Fruit fly (Drosophila melanogaster) whole organism, wandering third instar larva: ENCODE data around the gene Sgs3.

ENCODE experiments used
- Abd-B ChIP-seq: fragments of >200 bp; optimal IDR thresholded peaks from 2 replicates; lab custom pipeline; 2017; ENCODE audit warnings: missing biosample characterization, missing genetic modification characterization
- CG32264 ChIP-seq: fragments of 200-800 bp; sonication (Bioruptor generic); optimal IDR thresholded peaks from 2 replicates; lab custom pipeline; 2016; ENCODE audit warnings: missing biosample characterization, missing genetic modification characterization
- CG9705 ChIP-seq: fragments of 200-800 bp; sonication (Bioruptor generic); optimal IDR thresholded peaks from 2 replicates; lab custom pipeline; 2018; ENCODE audit warnings: missing biosample characterization, mild to moderate bottlenecking, missing genetic modification characterization
- CrebA ChIP-seq: fragments of 200-800 bp; sonication (Bioruptor generic); optimal IDR thresholded peaks from 2 replicates; lab custom pipeline; 2016; ENCODE audit warnings: missing biosample characterization, mild to moderate bottlenecking, missing genetic modification characterization, borderline replicate concordance
- Dfd ChIP-seq: fragments of >200 bp; optimal IDR thresholded peaks from 2 replicates; lab custom pipeline; 2017; ENCODE audit warnings: missing biosample characterization, missing genetic modification characterization
- Dif ChIP-seq: fragments of 200-275, 200-300 bp; sonication (Bioruptor generic); optimal IDR thresholded peaks from 2 replicates; lab custom pipeline; 2018; ENCODE audit warnings: missing biosample characterization, missing genetic modification characterization; ENCODE audit not compliant: partially characterized antibody
- GATAd ChIP-seq: sonication (Bioruptor generic); optimal IDR thresholded peaks from 2 replicates; lab custom pipeline; 2016; ENCODE audit warnings: missing biosample characterization, missing genetic modification characterization
- HLH106 ChIP-seq: fragments of 200-800 bp; optimal IDR thresholded peaks from 3 replicates; lab custom pipeline; 2019; ENCODE audit warnings: missing biosample characterization, mild to moderate bottlenecking, missing genetic modification characterization, moderate library complexity
- Hnf4 ChIP-seq: fragments of 200-800 bp; sonication (Bioruptor generic); optimal IDR thresholded peaks from 2 replicates; lab custom pipeline; 2016; ENCODE audit warnings: missing biosample characterization, mild to moderate bottlenecking, missing genetic modification characterization
- Hr78 ChIP-seq: fragments of >200 bp; optimal IDR thresholded peaks from 2 replicates; lab custom pipeline; 2017; ENCODE audit warnings: missing biosample characterization, missing genetic modification characterization
- Hr83 ChIP-seq: fragments of 200-300 bp; sonication (Bioruptor generic); optimal IDR thresholded peaks from 2 replicates; lab custom pipeline; 2016; ENCODE audit warnings: missing biosample characterization, mild to moderate bottlenecking, missing genetic modification characterization, moderate library complexity; ENCODE audit not compliant: poor library complexity, severe bottlenecking
- Jra ChIP-seq: sonication (Bioruptor generic); optimal IDR thresholded peaks from 2 replicates; lab custom pipeline; 2016; ENCODE audit warnings: missing biosample characterization, missing genetic modification characterization
- Mio ChIP-seq: sonication (Bioruptor generic); optimal IDR thresholded peaks from 2 replicates; lab custom pipeline; 2016; ENCODE audit warnings: missing biosample characterization, missing genetic modification characterization
- Myc ChIP-seq: fragments of >200 bp; optimal IDR thresholded peaks from 2 replicates; lab custom pipeline; 2017
- N ChIP-seq: fragments of >200 bp; optimal IDR thresholded peaks from 2 replicates; lab custom pipeline; 2018; ENCODE audit warnings: missing biosample characterization, missing external identifiers, missing genetic modification characterization
- OdsH ChIP-seq: fragments of 200-800 bp; sonication (Bioruptor generic); optimal IDR thresholded peaks from 2 replicates; lab custom pipeline; 2016; ENCODE audit warnings: missing biosample characterization, mild to moderate bottlenecking, missing genetic modification characterization
- Rel ChIP-seq, 2 experiments: fragments of 200-800 bp; sonication (Bioruptor generic) in 1 of 2; optimal IDR thresholded peaks; 2 replicates in 1 of 2; 3 replicates in 1 of 2; lab custom pipeline; 2016 to 2019; ENCODE audit warnings: mild to moderate bottlenecking in 2 of 2, missing biosample characterization in 2 of 2, missing genetic modification characterization in 2 of 2, moderate library complexity in 1 of 2
- Sp1 ChIP-seq: fragments of 200-800 bp; sonication (Bioruptor generic); optimal IDR thresholded peaks from 3 replicates; lab custom pipeline; 2019; ENCODE audit warnings: missing biosample characterization, mild to moderate bottlenecking, missing genetic modification characterization, moderate library complexity
- Vsx2 ChIP-seq: fragments of 200-300, 225-300 bp; sonication (Bioruptor generic); optimal IDR thresholded peaks from 2 replicates; lab custom pipeline; 2018; ENCODE audit warnings: missing biosample characterization, missing genetic modification characterization; ENCODE audit not compliant: partially characterized antibody
- br ChIP-seq: fragments of 200-800 bp; sonication (Bioruptor generic); optimal IDR thresholded peaks from 2 replicates; lab custom pipeline; 2016; ENCODE audit warnings: missing biosample characterization, missing genetic modification characterization
- brk ChIP-seq: fragments of 200-800 bp; sonication (Bioruptor generic); optimal IDR thresholded peaks from 2 replicates; lab custom pipeline; 2016; ENCODE audit warnings: missing biosample characterization, mild to moderate bottlenecking, missing genetic modification characterization
- dl ChIP-seq, 2 experiments: fragments of 175-275, 200-275 bp in 1 of 2; fragments of 200-275 bp in 1 of 2; sonication (Bioruptor generic); optimal IDR thresholded peaks; lab custom pipeline; 2018; ENCODE audit warnings: mild to moderate bottlenecking in 2 of 2, missing biosample characterization in 2 of 2, missing genetic modification characterization in 2 of 2, moderate library complexity in 2 of 2; ENCODE audit not compliant: partially characterized antibody in 2 of 2, insufficient read depth in 1 of 2
- dmrt93B ChIP-seq: fragments of 200-800 bp; sonication (Bioruptor generic); optimal IDR thresholded peaks from 2 replicates; lab custom pipeline; 2018; ENCODE audit warnings: missing biosample characterization, mild to moderate bottlenecking, missing genetic modification characterization
- dsf ChIP-seq: sonication (Bioruptor generic); optimal IDR thresholded peaks from 2 replicates; lab custom pipeline; 2016; ENCODE audit warnings: missing biosample characterization, missing genetic modification characterization, borderline replicate concordance
- ey ChIP-seq: fragments of 200-800 bp; sonication (Bioruptor generic); optimal IDR thresholded peaks from 2 replicates; lab custom pipeline; 2016; ENCODE audit warnings: missing biosample characterization, missing genetic modification characterization
- foxo ChIP-seq, 2 experiments: fragments of 200-800 bp; sonication (Bioruptor generic); optimal IDR thresholded peaks; 2 replicates in 1 of 2; 3 replicates in 1 of 2; lab custom pipeline; 2016 to 2017; ENCODE audit warnings: missing biosample characterization in 2 of 2, missing genetic modification characterization in 2 of 2
- fru ChIP-seq: fragments of 200-800 bp; sonication (Bioruptor generic); optimal IDR thresholded peaks from 3 replicates; lab custom pipeline; 2016; ENCODE audit warnings: missing biosample characterization, mild to moderate bottlenecking, missing genetic modification characterization
- h ChIP-seq: fragments of 200-800 bp; sonication (Bioruptor generic); optimal IDR thresholded peaks from 3 replicates; lab custom pipeline; 2016; ENCODE audit warnings: missing biosample characterization, mild to moderate bottlenecking, missing genetic modification characterization
- jim ChIP-seq: fragments of 175-275, 200-325 bp; sonication (Bioruptor generic); optimal IDR thresholded peaks from 2 replicates; lab custom pipeline; 2016; ENCODE audit warnings: missing biosample characterization, mild to moderate bottlenecking, missing genetic modification characterization
- lola ChIP-seq: fragments of >200 bp; optimal IDR thresholded peaks from 2 replicates; lab custom pipeline; 2017; ENCODE audit warnings: missing biosample characterization, missing genetic modification characterization
- pan ChIP-seq: fragments of >200 bp; optimal IDR thresholded peaks from 2 replicates; lab custom pipeline; 2017
- psq ChIP-seq: fragments of 200-800 bp; sonication (Bioruptor generic); optimal IDR thresholded peaks from 3 replicates; lab custom pipeline; 2017; ENCODE audit warnings: missing biosample characterization, mild to moderate bottlenecking, missing genetic modification characterization, moderate library complexity
- rgr ChIP-seq: fragments of 200-800 bp; sonication (Bioruptor generic); optimal IDR thresholded peaks from 3 replicates; lab custom pipeline; 2016; ENCODE audit warnings: missing biosample characterization, mild to moderate bottlenecking, missing genetic modification characterization
- sage ChIP-seq: fragments of 200-800 bp; sonication (Bioruptor generic); optimal IDR thresholded peaks from 2 replicates; lab custom pipeline; 2016; ENCODE audit warnings: missing biosample characterization, mild to moderate bottlenecking, missing genetic modification characterization
- sv ChIP-seq: fragments of 200-800 bp; sonication (Bioruptor generic); optimal IDR thresholded peaks from 3 replicates; lab custom pipeline; 2016; ENCODE audit warnings: missing biosample characterization, missing genetic modification characterization
- tai ChIP-seq: sonication (Bioruptor generic); optimal IDR thresholded peaks from 2 replicates; lab custom pipeline; 2016; ENCODE audit warnings: missing biosample characterization, missing genetic modification characterization
- usp ChIP-seq: fragments of >200 bp; optimal IDR thresholded peaks from 2 replicates; lab custom pipeline; 2017; ENCODE audit warnings: missing biosample characterization, missing genetic modification characterization
- woc ChIP-seq: sonication (Bioruptor generic); optimal IDR thresholded peaks from 2 replicates; lab custom pipeline; 2016; ENCODE audit warnings: missing biosample characterization, mild to moderate bottlenecking, missing genetic modification characterization

Gene Sgs3

dm6 chr3L:11557209-11557608 lies 45.2 kb downstream of the Sgs3 start:
- no peak for TF ChIP-seq Myc (lab: Kevin White, UChicago)
- no peak for TF ChIP-seq lola (GFP tag; lab: Kevin White, UChicago)
- TF ChIP-seq woc = no peak
- TF ChIP-seq foxo (GFP tag; optimal IDR thresholded peaks at IDR 0.05; lab: Kevin White, UChicago) = no peak
- TF ChIP-seq dsf = no peak
- TF ChIP-seq usp (GFP tag; lab: Kevin White, UChicago) = no peak
- no peak for TF ChIP-seq tai (GFP tag; lab: Kevin White, UChicago)
- TF ChIP-seq CrebA (GFP tag; lab: Kevin White, UChicago) = no peak
- no peak for TF ChIP-seq OdsH (GFP tag; lab: Kevin White, UChicago)
- TF ChIP-seq jim = no peak
- no peak for TF ChIP-seq Dif
- TF ChIP-seq brk (GFP tag; lab: Kevin White, UChicago) = no peak
- no peak for TF ChIP-seq fru
- no peak for TF ChIP-seq Sp1 (GFP tag; lab: Kevin White, UChicago)
- TF ChIP-seq CG9705 (GFP tag; lab: Kevin White, UChicago) = no peak
- TF ChIP-seq dl (GFP tag; optimal IDR thresholded peaks at IDR 0.05; lab: Kevin White, UChicago; ENCODE audit: insufficient read depth in 1 of 2, partially characterized antibody in 2 of 2) = no peak
- TF ChIP-seq, all 38 proteins: peak for 0

- no peak for TF ChIP-seq pan (lab: Kevin White, UChicago)
- TF ChIP-seq Rel (GFP tag; optimal IDR thresholded peaks at IDR 0.05; lab: Kevin White, UChicago) = no peak
- peak; percentile 53 for TF ChIP-seq Rel (tag; optimal IDR thresholded peaks at IDR 0.05; lab: Kevin White, UChicago)
- peak; percentile 89 for TF ChIP-seq psq (GFP tag; lab: Kevin White, UChicago)
- TF ChIP-seq brk (GFP tag; lab: Kevin White, UChicago) = no peak
These were observed 48.9 kb downstream of the Sgs3 start for dm6 chr3L:11560885-11561284.

dm6 chr3L:11561946-11562760 lies 50.1 kb downstream of the Sgs3 start, which contains the start of the genes CG7394 and Mob2:
CG7394 (plus strand) TSS chr3L:11561996.
Mob2 (minus strand) TSS chr3L:11562233.
- TF ChIP-seq pan (lab: Kevin White, UChicago) = peak; percentile 65
- peak; percentile 2 for TF ChIP-seq N (GFP tag; lab: Kevin White, UChicago)
- TF ChIP-seq tai (GFP tag; lab: Kevin White, UChicago) = peak; percentile 95
- peak; percentile 73 for TF ChIP-seq CG32264
- peak; percentile 94 for TF ChIP-seq h
- TF ChIP-seq fru = peak; percentile 88
- TF ChIP-seq Mio (GFP tag; lab: Kevin White, UChicago) = no peak
- TF ChIP-seq lola (GFP tag; lab: Kevin White, UChicago) = no peak
- peak; percentile 96 for TF ChIP-seq rgr (GFP tag; lab: Kevin White, UChicago)
- TF ChIP-seq Hnf4 (GFP tag; lab: Kevin White, UChicago) = peak; percentile 88
- peak; percentile 86 for TF ChIP-seq CG9705 (GFP tag; lab: Kevin White, UChicago)
- peak; percentile 90 for TF ChIP-seq ey
- TF ChIP-seq Hr78 (GFP tag; lab: Kevin White, UChicago) = no peak
- TF ChIP-seq Dfd = no peak
- TF ChIP-seq CrebA (GFP tag; lab: Kevin White, UChicago) = peak; percentile 22
- no peak for TF ChIP-seq Dif
- no peak for TF ChIP-seq Myc (lab: Kevin White, UChicago)
- TF ChIP-seq Hr83 = peak; percentile 43
- peak; percentile 47 for TF ChIP-seq Rel (GFP tag; optimal IDR thresholded peaks at IDR 0.05; lab: Kevin White, UChicago)
- TF ChIP-seq Rel (tag; optimal IDR thresholded peaks at IDR 0.05; lab: Kevin White, UChicago) = peak; percentile 88
- no peak for TF ChIP-seq dl (GFP tag; optimal IDR thresholded peaks at IDR 0.05; lab: Kevin White, UChicago; ENCODE audit: insufficient read depth in 1 of 2, partially characterized antibody in 2 of 2)
- TF ChIP-seq brk (GFP tag; lab: Kevin White, UChicago) = peak; percentile 97
- peak; percentile 94 for TF ChIP-seq OdsH (GFP tag; lab: Kevin White, UChicago)
- peak; percentile 88 for TF ChIP-seq Sp1 (GFP tag; lab: Kevin White, UChicago)
- TF ChIP-seq sv (GFP tag; lab: Kevin White, UChicago) = peak; percentile 87
- TF ChIP-seq dmrt93B (GFP tag; lab: Kevin White, UChicago) = peak; percentile 63
- peak; percentile 81 for TF ChIP-seq sage (GFP tag; lab: Kevin White, UChicago)
- peak; percentile 91 for TF ChIP-seq dsf
- no peak for TF ChIP-seq Abd-B (GFP tag; lab: Kevin White, UChicago)
- peak; percentile 82 for TF ChIP-seq GATAd (GFP tag; lab: Kevin White, UChicago)
- peak; percentile 80 for TF ChIP-seq Jra
- TF ChIP-seq foxo (GFP tag; optimal IDR thresholded peaks at IDR 0.05; lab: Kevin White, UChicago) = peak; percentile 23 to 92
- TF ChIP-seq jim = no peak
- TF ChIP-seq psq (GFP tag; lab: Kevin White, UChicago) = peak; percentile 88
- peak; percentile 84 for TF ChIP-seq br (GFP tag; lab: Kevin White, UChicago)
- TF ChIP-seq HLH106 (tag; lab: Kevin White, UChicago) = peak; percentile 87
- TF ChIP-seq usp (GFP tag; lab: Kevin White, UChicago) = no peak
- TF ChIP-seq Vsx2 (GFP tag; lab: Kevin White, UChicago) = no peak
- peak; percentile 86 for TF ChIP-seq woc
- TF ChIP-seq, all 38 proteins: peak for 27
